Worm (Caenorhabditis elegans): ENCODE results near the gene C27H5.6.

DNA sequence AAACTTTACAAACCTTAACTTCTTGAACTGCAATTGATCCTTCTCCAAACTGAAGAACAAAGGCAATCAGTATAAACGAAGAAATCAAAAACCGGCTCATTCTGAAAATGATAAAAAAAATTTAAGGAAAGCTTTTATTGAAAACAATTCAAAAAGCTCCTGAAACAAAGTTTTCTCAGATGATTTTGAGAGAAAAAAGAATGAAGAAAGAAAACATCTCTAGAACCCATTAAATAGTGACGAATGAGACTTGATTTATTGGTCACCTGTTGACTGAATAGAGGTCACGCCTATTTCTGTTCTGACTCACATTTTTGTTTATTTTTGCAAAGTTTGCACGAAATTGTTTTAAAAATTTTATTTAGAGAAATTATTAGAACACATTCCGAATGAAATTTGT, 24.3 kb upstream of the C27H5.6 start, which contains the start of gene E04F6.8:
- TF ChIP-seq nhr-28 (tag; optimal IDR thresholded peaks at IDR 0.05) = no peak
- TF ChIP-seq snpc-4 (tag; optimal IDR thresholded peaks at IDR 0.05) = no peak
- TF ChIP-seq unc-39 (tag; optimal IDR thresholded peaks at IDR 0.05) = no peak
- TF ChIP-seq lin-15B (tag; optimal IDR thresholded peaks at IDR 0.05) = no peak
- no peak for TF ChIP-seq dmd-8 (GFP tag; IDR thresholded peaks at IDR 0.05)
- no peak for TF ChIP-seq dmd-9 (GFP tag; IDR thresholded peaks at IDR 0.05)
- TF ChIP-seq unc-130 (GFP tag; optimal IDR thresholded peaks at IDR 0.05) = no peak
- no peak for TF ChIP-seq skn-1 (tag; optimal IDR thresholded peaks at IDR 0.05)
- no peak for TF ChIP-seq ctbp-1 (GFP tag; IDR thresholded peaks at IDR 0.05)

Data from whole organism, L4 larva.